Fruit fly (Drosophila melanogaster) S2 (cell line): ENCODE measurements around the gene CG14712.
A peak's percentile ranks its signal among the peaks of the same experiment; 100 is the strongest.

Experiments used
- CG8478 ChIP-seq: fragments of >200 bp; optimal IDR thresholded peaks from 2 replicates; lab custom pipeline; 2018
- CTCF ChIP-seq, 2 experiments: fragments of >200 bp; optimal IDR thresholded peaks; 2 replicates each; lab custom pipeline; 2018

dm6 chr3R:11619709-11620409 is 8.7 kb upstream of the CG14712 start, which contains the start of the genes Jupiter and CG14710:
- TF ChIP-seq CG8478 (lab: Kevin White, UChicago): no peak
- TF ChIP-seq CTCF (optimal IDR thresholded peaks at IDR 0.05; lab: Kevin White, UChicago): peak; percentile 31 to 38
